Worm (Caenorhabditis elegans) whole organism, young adult: ENCODE results near the gene math-33.

Experiments
- B0035.1 ChIP-seq: sonication (generic microtip); optimal IDR thresholded peaks from 2 replicates; lab custom pipeline; 2016; ENCODE audit warnings: missing genetic modification characterization, mild to moderate bottlenecking, missing compliant biosample characterization, missing genotype, missing genetic modification reagents
- B0336.3 ChIP-seq: fragments of 200-800 bp; sonication (Bioruptor generic); IDR thresholded peaks from 2 replicates; pipeline ENCODE4 v1.3.6; 2022; ENCODE audit warnings: missing genetic modification characterization, missing compliant biosample characterization
- C06A6.2 ChIP-seq: fragments of 200-800 bp; sonication (Bioruptor generic); conservative IDR thresholded peaks from 2 replicates; pipeline ENCODE4 v1.3.6; 2022; ENCODE audit warnings: missing genetic modification characterization, missing compliant biosample characterization
- F55B11.4 ChIP-seq: sonication (generic microtip); optimal IDR thresholded peaks from 2 replicates; lab custom pipeline; 2016; ENCODE audit warnings: missing compliant biosample characterization, missing genetic modification characterization, borderline replicate concordance; ENCODE audit not compliant: insufficient read depth
- K12H6.12 ChIP-seq: fragments of 200-800 bp; sonication (Bioruptor generic); optimal IDR thresholded peaks from 2 replicates; lab custom pipeline; 2018; ENCODE audit warnings: mild to moderate bottlenecking, missing genetic modification characterization, missing compliant biosample characterization
- T26A5.8 ChIP-seq: sonication (generic microtip); optimal IDR thresholded peaks from 2 replicates; lab custom pipeline; 2016; ENCODE audit warnings: missing genetic modification characterization, missing compliant biosample characterization
- Y53G8AR.9 ChIP-seq: fragments of 200-800 bp; sonication (Bioruptor generic); conservative IDR thresholded peaks from 2 replicates; pipeline ENCODE4 v1.3.6; 2022; ENCODE audit warnings: missing genetic modification reagents, missing genetic modification characterization, missing compliant biosample characterization
- Y56A3A.18 ChIP-seq: fragments of 200-800 bp; sonication (Bioruptor generic); IDR thresholded peaks from 2 replicates; pipeline ENCODE4 v1.3.6; 2022; ENCODE audit warnings: missing genetic modification reagents, missing genetic modification characterization, missing compliant biosample characterization
- Y67H2A.10 ChIP-seq: fragments of 200-800 bp; sonication (Bioruptor generic); conservative IDR thresholded peaks from 2 replicates; pipeline ENCODE4 v1.3.6; 2022; ENCODE audit warnings: missing genetic modification reagents, missing genetic modification characterization, missing compliant biosample characterization
- Y79H2A.3 ChIP-seq: fragments of 200-800 bp; sonication (Bioruptor generic); conservative IDR thresholded peaks from 2 replicates; pipeline ENCODE4 v1.3.6; 2022; ENCODE audit warnings: missing genetic modification reagents, missing genetic modification characterization, missing compliant biosample characterization
- Y95B8A.8 ChIP-seq: fragments of 200-800 bp; sonication (Bioruptor generic); IDR thresholded peaks from 2 replicates; pipeline ENCODE4 v1.3.6; 2022; ENCODE audit warnings: missing genetic modification reagents, missing genetic modification characterization, missing compliant biosample characterization
- ama-1 ChIP-seq, 3 experiments: fragments of 150-350 bp in 1 of 3; sonication (generic microtip) in 2 of 3; optimal IDR thresholded peaks; 2 replicates each; lab custom pipeline; 2014 to 2018; ENCODE audit warnings: missing biosample characterization in 2 of 3, missing genetic modification characterization in 2 of 3, missing genetic modification reagents in 2 of 3
- bed-1 ChIP-seq: fragments of 200-800 bp; sonication (Bioruptor generic); IDR thresholded peaks from 2 replicates; pipeline ENCODE4 v1.3.6; 2022; ENCODE audit warnings: missing genetic modification reagents, missing genetic modification characterization, missing compliant biosample characterization
- cebp-1 ChIP-seq, 2 experiments: fragments of 200-800 bp in 1 of 2; sonication (Bioruptor generic) in 1 of 2; sonication (generic microtip) in 1 of 2; IDR thresholded peaks in 1 of 2; optimal IDR thresholded peaks in 1 of 2; 2 replicates each; pipeline versions ENCODE4 v1.3.6 to Lab custom; 2017 to 2022; ENCODE audit warnings: missing compliant biosample characterization in 2 of 2, missing genetic modification characterization in 2 of 2, mild to moderate bottlenecking in 1 of 2, missing genetic modification reagents in 1 of 2, moderate library complexity in 1 of 2
- cebp-2 ChIP-seq: fragments of 200-800 bp; sonication (Bioruptor generic); IDR thresholded peaks from 2 replicates; pipeline ENCODE4 v1.3.6; 2022; ENCODE audit warnings: missing genetic modification characterization, missing compliant biosample characterization
- ceh-91 ChIP-seq: fragments of 200-800 bp; sonication (Bioruptor generic); IDR thresholded peaks from 2 replicates; pipeline ENCODE4 v1.3.6; 2022; ENCODE audit warnings: missing genetic modification reagents, missing genetic modification characterization, missing compliant biosample characterization
- dpff-1 ChIP-seq: sonication (generic microtip); optimal IDR thresholded peaks from 2 replicates; lab custom pipeline; 2017; ENCODE audit warnings: mild to moderate bottlenecking, missing genetic modification characterization, missing compliant biosample characterization
- ekl-4 ChIP-seq: fragments of 200-800 bp; sonication (Bioruptor generic); IDR thresholded peaks from 2 replicates; pipeline ENCODE4 v1.3.6; 2022; ENCODE audit warnings: missing genetic modification reagents, missing genetic modification characterization, missing compliant biosample characterization
- hmg-1.2 ChIP-seq: fragments of 200-800 bp; sonication (Bioruptor generic); IDR thresholded peaks from 2 replicates; pipeline ENCODE4 v1.3.6; 2022; ENCODE audit warnings: missing genetic modification reagents, missing genetic modification characterization, missing compliant biosample characterization
- hrde-1 ChIP-seq: sonication (generic microtip); optimal IDR thresholded peaks from 2 replicates; lab custom pipeline; 2016; ENCODE audit warnings: missing genetic modification characterization, mild to moderate bottlenecking, missing compliant biosample characterization, moderate library complexity, missing genotype, missing genetic modification reagents, borderline replicate concordance
- hsf-1 ChIP-seq: fragments of 200-800 bp; sonication (Bioruptor generic); IDR thresholded peaks from 2 replicates; pipeline ENCODE4 v1.3.6; 2022; ENCODE audit warnings: missing genetic modification reagents, missing genetic modification characterization, missing compliant biosample characterization
- let-526 ChIP-seq: fragments of 200-800 bp; sonication (Bioruptor generic); IDR thresholded peaks from 2 replicates; pipeline ENCODE4 v1.3.6; 2022; ENCODE audit warnings: missing genetic modification reagents, missing genetic modification characterization, missing compliant biosample characterization
- let-607 ChIP-seq, 2 experiments: fragments of 200-800 bp in 1 of 2; sonication (Bioruptor generic) in 1 of 2; sonication (generic microtip) in 1 of 2; optimal IDR thresholded peaks; 2 replicates each; lab custom pipeline; 2016 to 2018; ENCODE audit warnings: mild to moderate bottlenecking in 2 of 2, missing compliant biosample characterization in 2 of 2, missing genetic modification characterization in 2 of 2, moderate library complexity in 2 of 2, missing genotype in 1 of 2
- lin-35 ChIP-seq, 3 experiments: fragments of 150-350 bp in 2 of 3; sonication (generic microtip) in 1 of 3; optimal IDR thresholded peaks; 2 replicates each; lab custom pipeline; 2014 to 2018; ENCODE audit warnings: missing biosample characterization in 3 of 3, missing genetic modification characterization in 3 of 3, missing genetic modification reagents in 3 of 3
- lin-40 ChIP-seq: sonication (generic microtip); optimal IDR thresholded peaks from 2 replicates; lab custom pipeline; 2016; ENCODE audit warnings: missing genetic modification characterization, mild to moderate bottlenecking, missing compliant biosample characterization, missing genotype, missing genetic modification reagents
- lsy-27 ChIP-seq: sonication (generic microtip); optimal IDR thresholded peaks from 2 replicates; lab custom pipeline; 2017; ENCODE audit warnings: missing genetic modification characterization, mild to moderate bottlenecking, missing compliant biosample characterization, antibody characterized with exemption, missing genotype, borderline replicate concordance; ENCODE audit not compliant: insufficient read depth
- madf-10 ChIP-seq: sonication (generic microtip); optimal IDR thresholded peaks from 2 replicates; lab custom pipeline; 2016; ENCODE audit warnings: mild to moderate bottlenecking, missing genetic modification characterization, missing compliant biosample characterization
- madf-3 ChIP-seq: fragments of 200-800 bp; sonication (Bioruptor generic); IDR thresholded peaks from 2 replicates; pipeline ENCODE4 v1.3.6; 2022; ENCODE audit warnings: missing genetic modification reagents, missing genetic modification characterization, missing compliant biosample characterization
- madf-6 ChIP-seq: fragments of 200-800 bp; sonication (Bioruptor generic); IDR thresholded peaks from 2 replicates; pipeline ENCODE4 v1.3.6; 2022; ENCODE audit warnings: missing genetic modification reagents, missing genetic modification characterization, missing compliant biosample characterization
- madf-8 ChIP-seq: fragments of 200-800 bp; sonication (Bioruptor generic); conservative IDR thresholded peaks from 2 replicates; pipeline ENCODE4 v1.3.6; 2022; ENCODE audit warnings: missing genetic modification reagents, missing genetic modification characterization, missing compliant biosample characterization
- mxl-1 ChIP-seq: sonication (generic microtip); optimal IDR thresholded peaks from 2 replicates; lab custom pipeline; 2016; ENCODE audit warnings: missing genetic modification characterization, missing compliant biosample characterization
- nfya-2 ChIP-seq: fragments of 200-800 bp; sonication (Bioruptor generic); IDR thresholded peaks from 2 replicates; pipeline ENCODE4 v1.3.6; 2022; ENCODE audit warnings: missing genetic modification reagents, missing genetic modification characterization, missing compliant biosample characterization
- nfyb-1 ChIP-seq: fragments of 200-800 bp; sonication (Bioruptor generic); IDR thresholded peaks from 2 replicates; pipeline ENCODE4 v1.3.6; 2022; ENCODE audit warnings: missing genetic modification reagents, missing genetic modification characterization, missing compliant biosample characterization
- nhr-120 ChIP-seq: fragments of 200-800 bp; sonication (Bioruptor generic); IDR thresholded peaks from 2 replicates; pipeline ENCODE4 v1.3.6; 2022; ENCODE audit warnings: missing genetic modification characterization, missing compliant biosample characterization
- nhr-80 ChIP-seq: sonication (generic microtip); optimal IDR thresholded peaks from 2 replicates; lab custom pipeline; 2016; ENCODE audit warnings: missing genetic modification characterization, missing compliant biosample characterization
- nhr-90 ChIP-seq: sonication (generic microtip); optimal IDR thresholded peaks from 2 replicates; lab custom pipeline; 2016; ENCODE audit warnings: missing genotype, mild to moderate bottlenecking, missing genetic modification characterization, missing compliant biosample characterization
- rpc-1 ChIP-seq, 2 experiments: fragments of 150-350 bp in 1 of 2; sonication (generic microtip) in 1 of 2; optimal IDR thresholded peaks; 2 replicates each; lab custom pipeline; 2014 to 2018; ENCODE audit warnings: missing biosample characterization in 1 of 2, missing genetic modification characterization in 1 of 2, missing genetic modification reagents in 1 of 2, missing genotype in 1 of 2
- sea-2 ChIP-seq: fragments of 200-800 bp; sonication (Bioruptor generic); IDR thresholded peaks from 2 replicates; pipeline ENCODE4 v1.3.6; 2022; ENCODE audit warnings: missing genetic modification characterization, missing compliant biosample characterization
- snpc-1.3 ChIP-seq: sonication (generic microtip); optimal IDR thresholded peaks from 2 replicates; lab custom pipeline; 2017; ENCODE audit warnings: missing genetic modification characterization, mild to moderate bottlenecking, missing compliant biosample characterization, antibody characterized with exemption, moderate library complexity, missing genotype, missing genetic modification reagents; ENCODE audit not compliant: insufficient read depth
- snpc-3.4 ChIP-seq: sonication (generic microtip); optimal IDR thresholded peaks from 2 replicates; lab custom pipeline; 2017; ENCODE audit warnings: missing genetic modification characterization, mild to moderate bottlenecking, missing compliant biosample characterization, antibody characterized with exemption, moderate library complexity, missing genotype, missing genetic modification reagents
- somi-1 ChIP-seq: fragments of 200-800 bp; sonication (Bioruptor generic); optimal IDR thresholded peaks from 2 replicates; lab custom pipeline; 2018; ENCODE audit warnings: mild to moderate bottlenecking, missing genetic modification characterization, missing compliant biosample characterization
- unc-130 ChIP-seq: sonication (generic microtip); optimal IDR thresholded peaks from 2 replicates; lab custom pipeline; 2016; ENCODE audit warnings: missing genetic modification reagents, missing genetic modification characterization, missing compliant biosample characterization
- zim-3 ChIP-seq: sonication (generic microtip); optimal IDR thresholded peaks from 2 replicates; lab custom pipeline; 2017; ENCODE audit warnings: mild to moderate bottlenecking, missing genetic modification characterization, moderate library complexity, missing compliant biosample characterization
- ztf-25 ChIP-seq: fragments of 200-800 bp; sonication (Bioruptor generic); IDR thresholded peaks from 2 replicates; pipeline ENCODE4 v1.3.6; 2022; ENCODE audit warnings: missing genetic modification reagents, missing genetic modification characterization, missing compliant biosample characterization

The math-33 gene

DNA sequence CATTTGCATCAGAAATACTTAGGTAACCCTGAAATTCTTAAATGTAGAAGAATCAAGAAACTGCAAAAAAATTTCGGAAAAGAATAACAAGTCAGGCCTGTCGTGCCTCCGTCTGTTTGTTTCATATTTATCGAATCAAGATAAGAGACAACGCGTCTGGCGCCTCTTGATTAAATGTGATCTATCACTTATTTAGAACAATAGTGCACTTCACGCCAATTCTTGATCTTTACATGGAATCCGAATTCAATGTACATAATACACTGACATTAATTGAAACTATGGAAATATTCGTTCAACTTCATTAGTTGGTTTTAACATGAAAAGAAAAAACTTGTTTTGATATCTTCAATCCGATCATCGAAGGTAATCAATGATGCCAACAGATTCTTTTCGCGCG, 8.8 kb downstream of the math-33 start, which contains the start of gene mboa-2 (continued):
- 0 out of 2 replicates have a peak, but pooled peaks have one; percentile 40 for TF ChIP-seq ekl-4 (GFP tag; lab: Robert Waterston, UW)
- peak; percentile 40 for TF ChIP-seq hmg-1.2 (GFP tag; lab: Robert Waterston, UW)
- TF ChIP-seq lin-40 (tag; lab: Kevin White, UChicago): peak; percentile 53
- 0 out of 2 replicates have a peak, but pooled peaks have one; percentile 24 for TF ChIP-seq Y95B8A.8
- TF ChIP-seq lsy-27 (tag; lab: Kevin White, UChicago): no peak
- TF ChIP-seq ama-1 (optimal IDR thresholded peaks at IDR 0.05; lab: Kevin White, UChicago): no peak
- peak in 1 of 2 experiments; percentile 48 for TF ChIP-seq ama-1 (GFP tag; optimal IDR thresholded peaks at IDR 0.05; lab: Kevin White, UChicago)
- TF ChIP-seq nhr-120 (GFP tag; lab: Robert Waterston, UW): no peak
- no peak for TF ChIP-seq T26A5.8 (tag; lab: Kevin White, UChicago)
- TF ChIP-seq cebp-1 (GFP tag; IDR thresholded peaks at IDR 0.05; lab: Robert Waterston, UW): no peak
- TF ChIP-seq cebp-1 (tag; optimal IDR thresholded peaks at IDR 0.05; lab: Kevin White, UChicago): peak; percentile 28
- peak; percentile 33 for TF ChIP-seq snpc-3.4 (tag; lab: Kevin White, UChicago)
- peak; percentile 38 for TF ChIP-seq nhr-80
- no peak for TF ChIP-seq B0035.1
- TF ChIP-seq B0336.3 (GFP tag; lab: Robert Waterston, UW): peak; percentile 73
- peak; percentile 22 for TF ChIP-seq snpc-1.3 (tag; lab: Kevin White, UChicago)
- TF ChIP-seq let-607 (tag; optimal IDR thresholded peaks at IDR 0.05; lab: Kevin White, UChicago): peak in 1 of 2 experiments; percentile 46
- peak in 1 of 3 experiments; percentile 48 for TF ChIP-seq lin-35 (GFP tag; optimal IDR thresholded peaks at IDR 0.05; lab: Kevin White, UChicago)
- TF ChIP-seq nfya-2: 0 out of 2 replicates have a peak, but pooled peaks have one; percentile 45
- TF ChIP-seq nhr-90: no peak
- TF ChIP-seq hrde-1 (tag; lab: Kevin White, UChicago): peak; percentile 57
- TF ChIP-seq dpff-1 (tag; lab: Kevin White, UChicago): peak; percentile 45
- peak; percentile 75 for TF ChIP-seq nfyb-1 (GFP tag; lab: Robert Waterston, UW)
- peak; percentile 36 for TF ChIP-seq somi-1 (GFP tag; lab: Kevin White, UChicago)
- peak; percentile 9 for TF ChIP-seq madf-10 (tag; lab: Kevin White, UChicago)
- TF ChIP-seq Y53G8AR.9 (GFP tag; lab: Robert Waterston, UW): peak; percentile 72
- 0 out of 2 replicates have a peak, but pooled peaks have one; percentile 52 for TF ChIP-seq Y56A3A.18 (GFP tag; lab: Robert Waterston, UW)
- TF ChIP-seq hsf-1 (GFP tag; lab: Robert Waterston, UW): 0 out of 2 replicates have a peak, but pooled peaks have one; percentile 47

DNA sequence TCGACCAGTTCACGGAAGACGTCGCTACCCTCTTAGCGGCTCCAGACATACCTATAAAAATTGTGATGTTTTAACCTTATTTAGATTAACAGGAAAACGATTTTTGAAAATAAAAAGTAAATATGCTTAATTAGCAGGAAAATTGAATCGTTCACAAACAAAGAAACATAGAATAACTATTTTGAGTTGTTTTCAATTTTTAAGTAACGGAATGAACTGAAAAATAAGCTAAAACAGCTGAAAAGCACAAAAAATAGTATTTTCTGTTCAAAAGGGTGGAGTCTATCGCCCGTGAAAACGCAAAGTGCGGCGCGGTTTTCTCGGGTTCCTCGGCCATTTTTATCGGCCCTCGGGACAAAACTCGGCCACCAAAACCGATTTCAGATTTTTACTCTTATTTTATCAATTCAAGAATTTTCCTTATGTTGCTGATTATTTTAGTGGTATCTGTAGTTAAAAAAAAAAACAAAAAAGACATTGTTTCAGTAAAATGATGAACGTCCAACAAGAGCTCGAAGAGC, 10.2 kb downstream of the math-33 start, which contains the start of the genes atp-5 and lmtr-3:
Gene atp-5 (minus strand): TSS at position 51 of the 521 bp plus-strand sequence.
Gene lmtr-3 (plus strand): TSS at position 370 of the 521 bp plus-strand sequence.
- TF ChIP-seq madf-3 (GFP tag; lab: Robert Waterston, UW) (0 out of 2 replicates have a peak, but pooled peaks have one; percentile 58), Y95B8A.8 (no peak), F55B11.4 (tag; lab: Kevin White, UChicago) (no peak), lin-35 (GFP tag; optimal IDR thresholded peaks at IDR 0.05; lab: Kevin White, UChicago) (peak in 1 of 3 experiments; percentile 24), dpff-1 (tag; lab: Kevin White, UChicago) (no peak), rpc-1 (optimal IDR thresholded peaks at IDR 0.05; lab: Kevin White, UChicago) (peak; percentile 16), rpc-1 (tag; optimal IDR thresholded peaks at IDR 0.05; lab: Kevin White, UChicago) (no peak), C06A6.2 (0 out of 2 replicates have a peak, but pooled peaks have one; percentile 22), K12H6.12 (tag; lab: Kevin White, UChicago) (no peak), ceh-91 (GFP tag; lab: Robert Waterston, UW) (peak; percentile 56), sea-2 (GFP tag; lab: Robert Waterston, UW) (no peak), cebp-2 (GFP tag; lab: Robert Waterston, UW) (no peak), zim-3 (tag; lab: Kevin White, UChicago) (peak; percentile 28), ztf-25 (GFP tag; lab: Robert Waterston, UW) (peak; percentile 90), bed-1 (no peak), unc-130 (GFP tag; lab: Kevin White, UChicago) (peak; percentile 92), let-526 (GFP tag; lab: Robert Waterston, UW) (peak; percentile 91), madf-8 (GFP tag; lab: Robert Waterston, UW) (peak; percentile 20; the same call in 1 of the 2 replicates), Y67H2A.10 (GFP tag; lab: Robert Waterston, UW) (peak; percentile 76), mxl-1 (no peak), Y79H2A.3 (GFP tag; lab: Robert Waterston, UW) (peak; percentile 74; the same call in 1 of the 2 replicates), madf-6 (peak; percentile 58; the same call in 1 of the 2 replicates)
